Fruit fly (Drosophila melanogaster) whole organism, embryonic: ENCODE measurements around the gene CG46523.

Experiments used
- cwo ChIP-seq: fragments of 200-800 bp; sonication (Bioruptor generic); optimal IDR thresholded peaks from 3 replicates; lab custom pipeline; 2017; ENCODE audit warnings: missing biosample characterization, missing genetic modification characterization, mild to moderate bottlenecking, moderate library complexity, missing genetic modification reagents
- unc-4 ChIP-seq: fragments of 200-800 bp; sonication (Bioruptor generic); IDR thresholded peaks from 2 replicates; pipeline ENCODE4 v1.3.6; 2022; ENCODE audit warnings: missing biosample characterization, missing genetic modification characterization; ENCODE audit not compliant: partially characterized antibody

DNA sequence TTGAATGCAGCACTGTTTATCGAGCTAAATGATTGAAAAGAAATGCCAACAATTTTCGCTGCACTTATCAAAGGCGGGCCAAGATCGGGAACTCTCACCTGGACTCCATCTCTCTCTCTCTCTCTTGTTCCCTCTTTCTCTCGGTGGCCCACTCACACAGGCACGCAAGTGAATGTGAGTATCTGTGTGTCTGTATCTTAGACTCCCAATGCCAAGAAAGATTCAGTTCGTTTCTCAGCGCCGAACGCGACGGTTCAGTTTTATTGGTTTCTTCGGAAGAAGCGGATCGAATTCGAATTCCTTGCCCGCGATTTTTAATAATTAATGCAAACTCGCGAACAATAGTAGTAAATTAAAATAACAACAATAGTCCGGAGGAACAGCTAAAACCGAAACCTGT lies 53.5 kb downstream of the CG46523 start, which contains the start of gene Tmhs:
- TF ChIP-seq unc-4 (GFP tag; lab: Robert Waterston, UW), result no peak
- TF ChIP-seq cwo, result no peak
